Worm (Caenorhabditis elegans): ENCODE data around the gene F46C8.8.

ce11 chrX:7536869-7537268, 17.4 kb downstream of the F46C8.8 start:
- TF ChIP-seq sea-1 (GFP tag; conservative IDR thresholded peaks at IDR 0.05) (no peak), flt-1 (GFP tag; IDR thresholded peaks at IDR 0.05) (no peak), ama-1 (optimal IDR thresholded peaks at IDR 0.05) (no peak), tra-4 (tag; optimal IDR thresholded peaks at IDR 0.05) (no peak), F13C5.2 (tag; optimal IDR thresholded peaks at IDR 0.05) (no peak), hnd-1 (tag; optimal IDR thresholded peaks at IDR 0.05) (no peak), tbx-11 (GFP tag; IDR thresholded peaks at IDR 0.05) (no peak), tbx-37 (GFP tag; conservative IDR thresholded peaks at IDR 0.05) (no peak), ceh-36 (tag; optimal IDR thresholded peaks at IDR 0.05) (no peak)
